Worm (Caenorhabditis elegans): ENCODE results near the gene T22F3.7.

DNA sequence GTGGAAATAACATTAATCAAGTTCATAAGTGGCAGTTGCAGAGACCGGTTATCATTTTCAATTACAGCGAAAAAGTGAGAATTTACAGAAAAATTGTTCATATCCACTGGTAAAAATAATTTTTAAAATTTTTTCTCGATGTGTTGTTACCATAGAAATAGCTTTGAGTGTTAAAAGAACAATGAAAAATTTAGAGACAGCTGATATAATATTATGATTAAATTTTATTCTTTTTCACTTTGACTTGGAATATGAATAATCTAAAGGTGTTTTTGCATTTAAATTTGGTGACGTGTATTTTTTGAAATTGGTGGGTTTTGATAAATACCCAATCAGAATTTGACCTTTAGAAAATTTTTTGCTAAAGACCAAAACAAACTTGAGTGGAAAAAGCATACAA lies 31.1 kb upstream of the T22F3.7 start, which contains the start of gene F59B1.6:
- TF ChIP-seq rnt-1 (tag; optimal IDR thresholded peaks at IDR 0.05) (no peak), nhr-11 (tag; optimal IDR thresholded peaks at IDR 0.05) (no peak), snpc-4 (tag; optimal IDR thresholded peaks at IDR 0.05) (no peak), sptf-1 (tag; optimal IDR thresholded peaks at IDR 0.05) (no peak), nhr-77 (tag; optimal IDR thresholded peaks at IDR 0.05) (no peak), lin-39 (tag; optimal IDR thresholded peaks at IDR 0.05) (no peak), aly-2 (tag; optimal IDR thresholded peaks at IDR 0.05) (no peak), elt-3 (tag; optimal IDR thresholded peaks at IDR 0.05) (no peak), sup-37 (GFP tag; optimal IDR thresholded peaks at IDR 0.05) (no peak), hlh-17 (GFP tag; optimal IDR thresholded peaks at IDR 0.05; ENCODE audit: borderline replicate concordance) (no peak), nhr-237 (tag; optimal IDR thresholded peaks at IDR 0.05) (no peak), unc-30 (tag; optimal IDR thresholded peaks at IDR 0.05) (no peak), nhr-76 (tag; optimal IDR thresholded peaks at IDR 0.05) (no peak)

Data from whole organism, L1 larva.